Worm (Caenorhabditis elegans) whole organism, young adult: ENCODE results near the gene srh-215.

Experiments
- B0336.3 ChIP-seq: fragments of 200-800 bp; sonication (Bioruptor generic); IDR thresholded peaks from 2 replicates; pipeline ENCODE4 v1.3.6; 2022; ENCODE audit warnings: missing genetic modification characterization, missing compliant biosample characterization
- K11D2.4 ChIP-seq: fragments of 200-800 bp; sonication (Bioruptor generic); IDR thresholded peaks from 2 replicates; pipeline ENCODE4 v1.3.6; 2022; ENCODE audit warnings: missing genetic modification reagents, missing genetic modification characterization, missing compliant biosample characterization
- ama-1 ChIP-seq, 3 experiments: fragments of 150-350 bp in 1 of 3; sonication (generic microtip) in 2 of 3; optimal IDR thresholded peaks; 2 replicates each; lab custom pipeline; 2014 to 2018; ENCODE audit warnings: missing biosample characterization in 2 of 3, missing genetic modification characterization in 2 of 3, missing genetic modification reagents in 2 of 3
- zfh-2 ChIP-seq: fragments of 200-800 bp; sonication (Bioruptor generic); conservative IDR thresholded peaks from 2 replicates; pipeline ENCODE4 v1.3.6; 2022; ENCODE audit warnings: missing genetic modification reagents, missing genetic modification characterization, missing compliant biosample characterization

DNA sequence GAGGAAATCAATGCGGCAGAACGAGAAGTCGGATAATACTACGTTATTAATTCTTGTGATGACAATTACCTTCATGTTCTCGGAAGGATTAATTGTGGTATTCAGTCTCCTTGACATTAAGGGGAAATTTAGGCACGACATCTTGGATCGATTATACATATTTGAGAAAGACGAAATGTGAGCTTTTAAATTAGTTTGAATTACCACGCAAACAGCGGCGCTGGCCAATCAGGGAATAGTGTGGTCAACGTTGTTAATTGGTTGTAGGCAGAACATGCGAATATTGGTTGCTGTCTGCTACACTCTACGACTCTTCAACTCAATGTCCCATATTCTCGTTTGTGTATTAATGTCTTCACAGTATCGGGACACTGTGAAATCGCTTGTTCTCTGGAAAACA is 43.1 kb upstream of the srh-215 start, which contains the start of gene F49A5.10:
- TF ChIP-seq B0336.3 (GFP tag; lab: Robert Waterston, UW) = no peak
- TF ChIP-seq K11D2.4 = no peak
- no peak for TF ChIP-seq ama-1 (optimal IDR thresholded peaks at IDR 0.05; lab: Kevin White, UChicago)
- TF ChIP-seq ama-1 (GFP tag; optimal IDR thresholded peaks at IDR 0.05; lab: Kevin White, UChicago) = no peak
- TF ChIP-seq zfh-2 (GFP tag; lab: Robert Waterston, UW) = no peak
